Worm (Caenorhabditis elegans) whole organism, midembryonic: ENCODE data around the gene T05A7.7.

ENCODE experiments used
- T22C8.4 ChIP-seq: fragments of 200-800 bp; sonication (Bioruptor generic); IDR thresholded peaks from 2 replicates; pipeline ENCODE4 v1.3.6; 2022; ENCODE audit warnings: missing genetic modification characterization, missing compliant biosample characterization
- cog-1 ChIP-seq: sonication (generic microtip); optimal IDR thresholded peaks from 2 replicates; lab custom pipeline; 2016; ENCODE audit warnings: missing genetic modification characterization, missing compliant biosample characterization
- flt-1 ChIP-seq: fragments of 200-800 bp; sonication (Bioruptor generic); IDR thresholded peaks from 2 replicates; pipeline ENCODE4 v1.3.6; 2022; ENCODE audit warnings: missing genetic modification characterization, missing compliant biosample characterization
- klf-2 ChIP-seq: fragments of 200-800 bp; sonication (Bioruptor generic); conservative IDR thresholded peaks from 2 replicates; pipeline ENCODE4 v1.3.6; 2022; ENCODE audit warnings: missing genetic modification reagents, missing genetic modification characterization, missing compliant biosample characterization
- med-1 ChIP-seq: sonication (generic microtip); optimal IDR thresholded peaks from 2 replicates; lab custom pipeline; 2017; ENCODE audit warnings: missing genetic modification characterization, mild to moderate bottlenecking, missing compliant biosample characterization, antibody characterized with exemption, missing genetic modification reagents; ENCODE audit not compliant: insufficient read depth
- ref-1 ChIP-seq: fragments of 200-800 bp; sonication (Bioruptor generic); conservative IDR thresholded peaks from 2 replicates; pipeline ENCODE4 v1.3.6; 2022; ENCODE audit warnings: missing genetic modification reagents, missing genetic modification characterization, missing compliant biosample characterization
- tab-1 ChIP-seq: fragments of 200-800 bp; sonication (Bioruptor generic); IDR thresholded peaks from 2 replicates; pipeline ENCODE4 v1.3.6; 2022; ENCODE audit warnings: missing genetic modification characterization, missing compliant biosample characterization
- ztf-23 ChIP-seq: fragments of 200-800 bp; sonication (Bioruptor generic); IDR thresholded peaks from 2 replicates; pipeline ENCODE4 v1.3.6; 2022; ENCODE audit warnings: missing genetic modification reagents, missing genetic modification characterization, missing compliant biosample characterization
- ztf-29 ChIP-seq: fragments of 200-800 bp; sonication (Bioruptor generic); IDR thresholded peaks from 2 replicates; pipeline ENCODE4 v1.3.6; 2022; ENCODE audit warnings: missing genetic modification reagents, missing genetic modification characterization, missing compliant biosample characterization

The T05A7.7 gene

DNA sequence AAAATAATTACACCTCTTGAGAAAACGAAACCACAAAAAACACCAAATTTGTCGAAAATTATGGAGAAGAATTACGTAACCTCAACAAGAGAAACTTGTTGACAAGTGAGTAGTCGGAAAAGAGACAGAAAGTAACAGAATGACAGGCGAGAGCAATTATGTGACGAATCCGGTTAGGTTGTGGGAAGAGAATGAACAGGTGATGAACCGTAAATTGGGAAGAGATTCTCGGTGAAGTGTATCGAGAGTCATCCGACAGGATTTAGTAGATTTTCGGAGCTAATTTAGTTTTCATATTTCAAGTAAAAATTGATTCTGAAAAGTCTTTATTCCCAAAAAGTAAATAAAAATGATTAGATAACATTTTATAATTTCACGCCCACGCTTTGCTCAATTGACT lies at the start of gene T05A7.7:
TSS of gene T05A7.7 (minus strand) at position 101 of the 400 bp plus-strand sequence.
- TF ChIP-seq ref-1 (GFP tag; lab: Robert Waterston, UW) (no peak), ztf-23 (GFP tag; lab: Robert Waterston, UW) (no peak), cog-1 (tag; lab: Kevin White, UChicago) (no peak), flt-1 (no peak), T22C8.4 (GFP tag; lab: Robert Waterston, UW) (no peak), tab-1 (GFP tag; lab: Robert Waterston, UW) (no peak), med-1 (GFP tag; lab: Kevin White, UChicago) (no peak), ztf-29 (no peak), klf-2 (no peak)

DNA sequence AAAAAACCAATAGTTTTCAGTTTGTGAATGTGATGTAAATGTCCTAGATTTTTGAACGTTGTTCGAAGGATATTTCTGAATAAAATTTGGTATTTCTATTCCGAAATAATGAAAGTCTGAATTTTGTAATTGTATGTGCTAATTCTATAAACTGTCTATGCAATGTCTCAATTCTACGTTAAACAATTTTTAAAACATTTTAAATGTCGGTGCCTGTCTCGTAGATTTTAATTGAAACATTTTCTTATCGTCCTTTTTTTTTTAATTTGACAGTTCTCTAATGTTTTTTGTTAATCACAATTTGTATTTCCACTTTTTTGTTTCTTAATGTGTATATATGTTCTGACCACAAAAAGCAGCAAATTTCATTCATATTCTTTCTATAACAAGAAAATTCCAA lies 48.4 kb upstream of the T05A7.7 start, which contains the start of gene F41C3.7:
TSS of gene F41C3.7 (plus strand) at position 301 of the 400 bp plus-strand sequence.
- no peak for TF ChIP-seq tab-1 (GFP tag; lab: Robert Waterston, UW)

DNA sequence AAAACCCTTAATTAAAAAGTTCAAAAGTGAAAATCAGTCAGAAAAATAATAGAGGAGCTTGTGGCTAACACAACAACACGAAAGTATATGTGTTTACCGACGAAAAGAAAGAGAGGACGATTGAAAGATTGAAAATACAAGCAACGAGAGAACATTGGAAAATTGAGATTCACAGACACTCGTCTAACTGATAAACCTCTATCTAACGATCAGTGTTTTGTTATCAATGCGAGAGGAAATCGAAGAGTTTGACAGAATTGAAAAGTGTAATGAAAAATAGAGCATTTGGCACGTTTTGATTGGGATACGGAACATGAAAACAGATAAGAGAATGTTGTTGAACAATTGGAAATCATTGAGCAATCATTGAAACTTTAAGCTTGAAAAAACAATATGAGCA lies 47.4 kb upstream of the T05A7.7 start:
- TF ChIP-seq ztf-23 (GFP tag; lab: Robert Waterston, UW) (no peak), med-1 (GFP tag; lab: Kevin White, UChicago) (no peak), flt-1 (no peak), tab-1 (GFP tag; lab: Robert Waterston, UW) (no peak), klf-2 (no peak), ztf-29 (no peak), ref-1 (GFP tag; lab: Robert Waterston, UW) (no peak), cog-1 (tag; lab: Kevin White, UChicago) (no peak)

DNA sequence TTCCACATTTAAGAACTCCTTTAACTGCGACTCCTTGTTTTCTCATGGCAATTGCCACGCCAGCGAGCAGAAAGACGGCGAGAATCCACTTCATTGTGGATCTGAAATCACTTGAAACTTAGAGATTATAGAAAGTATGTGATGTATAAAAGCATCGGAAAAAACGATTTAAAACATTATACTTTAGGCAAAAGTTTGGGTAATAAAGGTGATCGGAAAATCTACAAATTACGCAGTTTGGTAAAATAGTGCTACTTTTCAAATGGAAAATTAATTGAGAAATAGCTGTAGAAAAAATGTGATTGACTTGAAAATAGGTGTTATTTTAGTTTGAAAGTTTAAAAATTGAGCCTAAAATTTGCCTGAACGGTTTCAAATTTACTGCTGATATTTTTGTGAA lies 46.5 kb upstream of the T05A7.7 start, which contains the start of gene ttr-41:
TSS of gene ttr-41 (minus strand) at position 101 of the 400 bp plus-strand sequence.
- TF ChIP-seq ref-1 (GFP tag; lab: Robert Waterston, UW) (no peak), ztf-23 (GFP tag; lab: Robert Waterston, UW) (no peak), T22C8.4 (GFP tag; lab: Robert Waterston, UW) (no peak)

DNA sequence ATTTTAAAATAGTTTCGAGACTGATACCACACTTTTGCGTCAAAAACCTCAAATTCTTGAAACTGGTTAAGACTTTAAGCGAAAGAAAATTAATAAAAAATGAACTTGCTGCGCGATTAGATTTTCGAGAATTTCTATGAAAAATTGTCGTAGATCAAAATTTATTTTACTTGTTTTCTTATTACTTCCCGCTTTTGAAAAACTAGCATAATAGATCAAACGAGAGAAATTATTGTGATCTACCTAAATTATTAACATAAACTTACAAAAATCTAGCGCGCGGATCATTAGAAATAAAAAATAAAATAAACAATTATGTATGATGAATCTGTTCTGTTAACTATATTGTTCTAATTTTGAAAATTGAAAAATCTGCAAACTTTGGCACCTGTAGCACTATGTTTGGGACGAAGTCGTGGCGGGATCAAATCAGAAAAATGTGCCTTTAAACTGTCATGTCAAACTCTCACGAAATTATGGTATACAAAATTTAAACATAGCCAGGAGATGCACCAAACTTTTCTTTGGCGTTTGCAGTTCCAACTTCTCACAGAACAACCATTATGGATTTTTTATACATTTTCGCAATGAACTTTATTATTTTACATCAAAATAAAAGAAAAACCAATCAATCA lies 45.6 kb upstream of the T05A7.7 start:
- no peak for TF ChIP-seq ztf-29
- no peak for TF ChIP-seq cog-1 (tag; lab: Kevin White, UChicago)
- no peak for TF ChIP-seq ref-1 (GFP tag; lab: Robert Waterston, UW)
- no peak for TF ChIP-seq flt-1
- no peak for TF ChIP-seq ztf-23 (GFP tag; lab: Robert Waterston, UW)
- TF ChIP-seq tab-1 (GFP tag; lab: Robert Waterston, UW): no peak

DNA sequence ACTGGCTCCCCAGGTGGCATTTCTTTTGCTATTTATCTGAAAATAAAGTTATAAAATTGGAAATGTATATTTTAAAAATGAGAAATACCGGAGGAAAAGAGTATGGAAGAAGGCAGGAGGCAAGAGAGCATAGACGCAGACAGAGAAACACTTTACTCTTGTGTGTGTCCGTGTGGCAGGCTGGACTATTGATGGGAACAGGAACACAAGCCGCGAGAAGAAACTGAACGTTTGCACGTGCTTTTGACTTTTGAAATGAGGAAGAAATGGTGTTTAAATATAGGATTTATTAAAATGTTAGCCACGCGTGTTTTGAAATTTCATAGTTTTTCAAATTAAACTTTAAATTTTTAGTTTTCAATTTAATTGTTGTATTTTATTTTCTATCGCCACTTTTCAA lies 44.8 kb upstream of the T05A7.7 start, which contains the start of gene F10G7.10:
TSS of gene F10G7.10 (minus strand) at position 145 of the 400 bp plus-strand sequence.
- TF ChIP-seq T22C8.4 (GFP tag; lab: Robert Waterston, UW) (no peak), ref-1 (GFP tag; lab: Robert Waterston, UW) (no peak), flt-1 (no peak), klf-2 (no peak), med-1 (GFP tag; lab: Kevin White, UChicago) (no peak), cog-1 (tag; lab: Kevin White, UChicago) (no peak), tab-1 (GFP tag; lab: Robert Waterston, UW) (no peak), ztf-29 (no peak), ztf-23 (GFP tag; lab: Robert Waterston, UW) (no peak)

DNA sequence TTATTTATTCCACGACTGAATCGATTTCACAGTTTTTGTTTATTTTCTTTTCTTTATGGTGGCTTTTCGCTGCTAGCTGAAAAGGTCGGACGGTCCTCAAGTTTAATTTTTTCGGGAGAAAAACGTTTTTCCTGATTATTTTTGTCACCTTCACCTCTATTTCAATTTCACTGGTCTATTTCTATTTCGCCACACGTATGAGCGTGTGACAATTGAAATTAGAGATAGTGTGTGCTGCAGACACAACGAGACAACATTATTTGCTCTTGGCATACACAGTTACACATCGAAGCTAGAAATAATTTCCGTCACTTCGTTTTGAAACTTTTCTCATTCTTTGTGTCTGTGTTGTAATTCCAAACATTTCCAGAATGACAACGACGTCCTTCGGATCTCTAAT lies 34.4 kb upstream of the T05A7.7 start, which contains the start of gene F41C3.8:
TSS of gene F41C3.8 (plus strand) at position 371 of the 400 bp plus-strand sequence.
- TF ChIP-seq cog-1 (tag; lab: Kevin White, UChicago): no peak
- TF ChIP-seq klf-2: no peak
- TF ChIP-seq flt-1: no peak
- no peak for TF ChIP-seq tab-1 (GFP tag; lab: Robert Waterston, UW)
- TF ChIP-seq med-1 (GFP tag; lab: Kevin White, UChicago): no peak
- no peak for TF ChIP-seq ztf-23 (GFP tag; lab: Robert Waterston, UW)

DNA sequence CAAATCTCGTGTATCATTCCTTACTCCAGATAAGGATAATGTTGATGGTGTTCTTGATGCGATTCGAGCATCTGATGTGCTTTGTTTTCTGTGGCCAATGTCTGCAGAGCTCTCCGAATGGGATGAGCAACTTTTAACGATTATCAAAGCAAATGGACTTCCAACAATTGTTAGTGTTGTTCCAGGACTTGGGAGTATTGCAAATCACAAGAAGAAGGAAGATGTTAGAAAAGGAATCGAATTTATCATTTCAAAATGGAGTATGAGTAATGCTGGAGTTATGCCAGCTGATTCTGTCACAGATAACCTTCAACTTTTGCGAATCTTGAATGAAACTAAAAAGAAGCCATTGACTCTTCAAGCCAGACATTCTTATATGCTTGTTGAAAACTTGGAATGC lies 29.5 kb upstream of the T05A7.7 start:
- TF ChIP-seq ref-1 (GFP tag; lab: Robert Waterston, UW) (no peak), ztf-23 (GFP tag; lab: Robert Waterston, UW) (no peak), flt-1 (no peak), klf-2 (no peak), cog-1 (tag; lab: Kevin White, UChicago) (no peak), T22C8.4 (GFP tag; lab: Robert Waterston, UW) (no peak), tab-1 (GFP tag; lab: Robert Waterston, UW) (no peak), med-1 (GFP tag; lab: Kevin White, UChicago) (no peak), ztf-29 (no peak)

DNA sequence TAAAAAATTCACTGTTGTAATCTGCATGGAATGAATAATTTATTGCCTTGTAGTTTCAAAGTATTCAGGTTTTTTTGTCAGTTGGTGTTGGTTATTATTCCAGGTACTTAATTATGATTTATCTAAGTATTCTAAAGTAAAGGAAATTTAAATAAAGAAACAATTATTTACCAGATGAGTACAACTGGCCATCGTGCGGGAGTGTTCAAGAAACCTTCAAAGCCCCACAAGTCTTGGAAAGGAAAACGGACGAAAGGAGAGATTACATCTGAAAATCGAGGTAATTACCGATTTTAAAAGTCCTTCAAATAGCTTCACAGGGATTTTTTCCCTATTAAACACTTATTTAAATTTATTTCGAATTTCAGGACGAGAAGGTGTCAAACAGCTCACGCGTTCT lies 28.8 kb upstream of the T05A7.7 start, which contains the start of gene tag-151:
TSS of gene tag-151 (plus strand) at position 158 of the 400 bp plus-strand sequence.
- no peak for TF ChIP-seq klf-2
- no peak for TF ChIP-seq ref-1 (GFP tag; lab: Robert Waterston, UW)
- no peak for TF ChIP-seq med-1 (GFP tag; lab: Kevin White, UChicago)
- TF ChIP-seq flt-1: no peak
- TF ChIP-seq T22C8.4 (GFP tag; lab: Robert Waterston, UW): no peak
- no peak for TF ChIP-seq tab-1 (GFP tag; lab: Robert Waterston, UW)
- no peak for TF ChIP-seq cog-1 (tag; lab: Kevin White, UChicago)
- no peak for TF ChIP-seq ztf-29
- no peak for TF ChIP-seq ztf-23 (GFP tag; lab: Robert Waterston, UW)

DNA sequence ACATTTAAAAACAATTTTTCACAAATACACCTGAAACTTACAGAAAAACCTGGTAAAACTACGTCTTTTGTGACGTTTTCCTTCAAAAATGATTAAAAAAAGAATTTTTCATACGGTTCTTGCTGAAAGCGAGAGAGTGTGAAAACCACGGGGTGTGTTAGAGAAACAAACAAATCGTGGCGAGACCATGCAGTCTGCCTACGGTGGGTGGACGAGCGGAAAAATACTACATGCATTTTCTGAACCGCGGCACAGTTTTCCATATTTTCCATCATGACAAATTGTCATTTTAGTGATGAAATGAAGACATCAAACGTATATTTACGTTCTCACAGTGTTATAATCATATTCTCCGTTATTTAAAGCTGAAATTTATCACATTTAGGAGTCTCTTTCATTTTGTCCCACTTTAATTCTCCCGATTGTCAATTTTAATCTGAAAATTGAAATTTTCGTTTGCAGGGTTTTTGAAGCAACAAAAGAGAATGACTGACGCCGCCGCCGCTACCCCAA lies 25.1 kb upstream of the T05A7.7 start, which contains the start of the genes F10G7.9 and tsn-1:
TSS of gene F10G7.9 (minus strand) at position 127 of the 513 bp plus-strand sequence.
TSS of gene tsn-1 (plus strand) at position 463 of the 513 bp plus-strand sequence.
- TF ChIP-seq med-1 (GFP tag; lab: Kevin White, UChicago) (no peak), ztf-29 (no peak), cog-1 (tag; lab: Kevin White, UChicago) (no peak), ztf-23 (GFP tag; lab: Robert Waterston, UW) (no peak), flt-1 (no peak), T22C8.4 (GFP tag; lab: Robert Waterston, UW) (no peak), ref-1 (GFP tag; lab: Robert Waterston, UW) (no peak), klf-2 (no peak), tab-1 (GFP tag; lab: Robert Waterston, UW) (no peak)
